Worm (Caenorhabditis elegans) whole organism, L2 larva: ENCODE results near the gene T05C12.11.

ENCODE experiments used
- ZK546.5 ChIP-seq: sonication (generic microtip); optimal IDR thresholded peaks from 2 replicates; lab custom pipeline; 2017; ENCODE audit warnings: missing biosample characterization, missing genetic modification characterization
- blmp-1 ChIP-seq: sonication (generic microtip); optimal IDR thresholded peaks from 2 replicates; lab custom pipeline; 2017; ENCODE audit warnings: missing genetic modification characterization, mild to moderate bottlenecking, missing compliant biosample characterization, antibody characterized with exemption, moderate library complexity; ENCODE audit not compliant: insufficient read depth
- elt-3 ChIP-seq: sonication (generic microtip); optimal IDR thresholded peaks from 2 replicates; lab custom pipeline; 2017; ENCODE audit warnings: missing biosample characterization, missing genetic modification characterization
- fos-1 ChIP-seq: fragments of 150-350 bp; optimal IDR thresholded peaks from 2 replicates; lab custom pipeline; 2014; ENCODE audit warnings: missing biosample characterization, missing genetic modification characterization
- mbf-1 ChIP-seq: sonication (generic microtip); optimal IDR thresholded peaks from 2 replicates; lab custom pipeline; 2017; ENCODE audit warnings: missing biosample characterization, missing genetic modification characterization
- nhr-237 ChIP-seq: fragments of 150-350 bp; optimal IDR thresholded peaks from 2 replicates; lab custom pipeline; 2014; ENCODE audit warnings: missing biosample characterization, missing genetic modification characterization
- nhr-25 ChIP-seq: fragments of 150-350 bp; sonication (generic microtip); optimal IDR thresholded peaks from 3 replicates; lab custom pipeline; 2014; ENCODE audit warnings: missing biosample characterization, missing genetic modification characterization
- nhr-77 ChIP-seq: fragments of 150-350 bp; optimal IDR thresholded peaks from 2 replicates; lab custom pipeline; 2014; ENCODE audit warnings: missing biosample characterization, missing genetic modification characterization
- unc-62 ChIP-seq: fragments of 150-350 bp; optimal IDR thresholded peaks from 2 replicates; lab custom pipeline; 2014; ENCODE audit warnings: missing biosample characterization, missing genetic modification reagents, missing genetic modification characterization

- no peak for TF ChIP-seq mbf-1
- TF ChIP-seq ZK546.5 (tag; lab: Kevin White, UChicago), result no peak
- TF ChIP-seq blmp-1 (tag; lab: Kevin White, UChicago), result no peak
- TF ChIP-seq fos-1 (tag; lab: Kevin White, UChicago), result no peak
- no peak for TF ChIP-seq elt-3 (tag; lab: Kevin White, UChicago)
- TF ChIP-seq nhr-77 (tag; lab: Kevin White, UChicago), result no peak
- no peak for TF ChIP-seq unc-62 (GFP tag; lab: Kevin White, UChicago)
- TF ChIP-seq nhr-237, result no peak
- TF ChIP-seq nhr-25, result no peak
Measured at ce11 chrII:8135953-8136352, 34.3 kb downstream of the T05C12.11 start.
